Worm (Caenorhabditis elegans) whole organism, early embryonic: Measurements from ENCODE around the gene K01F9.2.
A peak's percentile ranks its signal among the peaks of the same experiment; 100 is the strongest.

ENCODE experiments used
- B0310.2 ChIP-seq: sonication (generic microtip); optimal IDR thresholded peaks from 2 replicates; lab custom pipeline; 2016; ENCODE audit warnings: mild to moderate bottlenecking, missing genetic modification characterization, missing compliant biosample characterization
- F13C5.2 ChIP-seq: sonication (generic microtip); optimal IDR thresholded peaks from 2 replicates; lab custom pipeline; 2017; ENCODE audit warnings: mild to moderate bottlenecking, missing genetic modification characterization, inconsistent platforms, missing compliant biosample characterization
- aly-1 ChIP-seq: sonication (generic microtip); optimal IDR thresholded peaks from 2 replicates; lab custom pipeline; 2016; ENCODE audit warnings: missing genetic modification characterization, missing compliant biosample characterization
- ama-1 ChIP-seq: fragments of 150-350 bp; optimal IDR thresholded peaks from 2 replicates; lab custom pipeline; 2014
- ceh-13 ChIP-seq: fragments of 200-800 bp; sonication (Bioruptor generic); optimal IDR thresholded peaks from 2 replicates; lab custom pipeline; 2018; ENCODE audit warnings: mild to moderate bottlenecking, missing genetic modification characterization, missing compliant biosample characterization
- ceh-36 ChIP-seq: sonication (generic microtip); optimal IDR thresholded peaks from 2 replicates; lab custom pipeline; 2016; ENCODE audit warnings: missing genetic modification characterization, inconsistent platforms, missing compliant biosample characterization
- ets-7 ChIP-seq: sonication (generic microtip); optimal IDR thresholded peaks from 2 replicates; lab custom pipeline; 2016; ENCODE audit warnings: missing genotype, missing genetic modification characterization, missing compliant biosample characterization
- flt-1 ChIP-seq: fragments of 200-800 bp; sonication (Bioruptor generic); IDR thresholded peaks from 2 replicates; pipeline ENCODE4 v1.3.6; 2022; ENCODE audit warnings: missing genetic modification characterization, missing compliant biosample characterization
- hmbx-1 ChIP-seq: sonication (generic microtip); optimal IDR thresholded peaks from 2 replicates; lab custom pipeline; 2016; ENCODE audit warnings: mild to moderate bottlenecking, missing genetic modification characterization, missing compliant biosample characterization
- hmg-4 ChIP-seq: fragments of 200-800 bp; sonication (Bioruptor generic); optimal IDR thresholded peaks from 2 replicates; lab custom pipeline; 2018; ENCODE audit warnings: mild to moderate bottlenecking, missing genetic modification characterization, missing compliant biosample characterization
- hnd-1 ChIP-seq: sonication (generic microtip); optimal IDR thresholded peaks from 2 replicates; lab custom pipeline; 2016; ENCODE audit warnings: missing genetic modification characterization, missing compliant biosample characterization
- pes-1 ChIP-seq: fragments of 200-800 bp; sonication (Bioruptor generic); IDR thresholded peaks from 2 replicates; pipeline ENCODE4 v1.3.6; 2022; ENCODE audit warnings: missing genetic modification reagents, missing genetic modification characterization, missing compliant biosample characterization
- scrt-1 ChIP-seq: fragments of 200-800 bp; sonication (Bioruptor generic); IDR thresholded peaks from 2 replicates; pipeline ENCODE4 v1.3.6; 2022; ENCODE audit warnings: missing genetic modification characterization, missing compliant biosample characterization
- sea-1 ChIP-seq: fragments of 200-800 bp; sonication (Bioruptor generic); conservative IDR thresholded peaks from 2 replicates; pipeline ENCODE4 v1.3.6; 2022; ENCODE audit warnings: missing genetic modification characterization, missing compliant biosample characterization
- tbx-11 ChIP-seq: fragments of 200-800 bp; sonication (Bioruptor generic); IDR thresholded peaks from 2 replicates; pipeline ENCODE4 v1.3.6; 2022; ENCODE audit warnings: missing genetic modification characterization, missing compliant biosample characterization
- tbx-37 ChIP-seq: fragments of 200-800 bp; sonication (Bioruptor generic); conservative IDR thresholded peaks from 2 replicates; pipeline ENCODE4 v1.3.6; 2022; ENCODE audit warnings: missing genetic modification reagents, missing genetic modification characterization, missing compliant biosample characterization
- tra-4 ChIP-seq: sonication (generic microtip); optimal IDR thresholded peaks from 2 replicates; lab custom pipeline; 2017; ENCODE audit warnings: missing genetic modification characterization, missing compliant biosample characterization

K01F9.2 gene

DNA sequence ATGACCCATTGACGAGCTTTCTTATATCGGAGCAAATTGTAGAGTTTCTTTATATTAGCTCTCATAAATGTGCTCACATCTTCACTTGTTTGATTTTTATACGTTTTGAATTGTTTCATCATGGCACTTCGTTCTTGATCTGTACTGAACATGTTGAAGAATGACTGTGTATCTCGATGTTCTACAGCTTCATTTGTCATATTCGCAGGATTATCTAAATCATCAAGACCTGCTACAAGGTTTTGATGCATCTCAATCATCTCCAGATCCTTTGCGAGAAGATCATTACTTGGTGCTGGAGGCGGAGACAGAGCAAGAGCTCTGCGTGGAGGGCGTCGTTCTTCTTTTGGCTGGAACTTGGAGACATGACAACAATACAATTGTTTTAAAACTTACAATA lies 26.3 kb upstream of the K01F9.2 start:
- TF ChIP-seq ceh-36 (tag; lab: Kevin White, UChicago) (no peak), ets-7 (tag; lab: Kevin White, UChicago) (no peak), tbx-11 (GFP tag; lab: Robert Waterston, UW) (no peak), hmg-4 (GFP tag; lab: Kevin White, UChicago) (no peak), hnd-1 (tag; lab: Kevin White, UChicago) (no peak), pes-1 (GFP tag; lab: Robert Waterston, UW) (no peak), sea-1 (GFP tag; lab: Robert Waterston, UW) (no peak), ceh-13 (GFP tag; lab: Kevin White, UChicago) (no peak), scrt-1 (GFP tag; lab: Robert Waterston, UW) (no peak), ama-1 (lab: Kevin White, UChicago) (no peak), F13C5.2 (tag; lab: Kevin White, UChicago) (no peak), B0310.2 (tag; lab: Kevin White, UChicago) (no peak), flt-1 (no peak)

DNA sequence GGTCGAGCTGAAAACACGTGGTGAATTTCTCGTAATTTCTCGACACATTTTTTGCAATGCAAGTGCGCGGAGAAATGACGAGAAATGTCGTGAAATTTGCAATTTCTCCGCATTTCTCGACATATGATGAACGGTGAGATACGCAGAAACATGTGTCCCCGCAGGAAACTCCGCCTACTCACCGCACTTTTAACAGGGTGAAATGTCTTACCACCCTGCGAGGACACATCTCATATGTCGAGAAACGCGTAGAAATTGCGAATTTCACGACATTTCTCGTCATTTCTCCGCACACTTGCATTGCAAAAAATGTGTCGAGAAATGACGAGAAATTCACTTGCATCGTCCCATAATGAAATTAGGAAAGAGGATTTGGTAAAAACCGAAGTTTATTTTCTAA lies 24.1 kb upstream of the K01F9.2 start:
- TF ChIP-seq tbx-11 (GFP tag; lab: Robert Waterston, UW): peak; percentile 19; the same call in 1 of the 2 replicates
- TF ChIP-seq pes-1 (GFP tag; lab: Robert Waterston, UW): peak; percentile 66
- peak; percentile 65; the same call in 1 of the 2 replicates for TF ChIP-seq flt-1
- TF ChIP-seq sea-1 (GFP tag; lab: Robert Waterston, UW): 0 out of 2 replicates have a peak, but pooled peaks have one; percentile 34

DNA sequence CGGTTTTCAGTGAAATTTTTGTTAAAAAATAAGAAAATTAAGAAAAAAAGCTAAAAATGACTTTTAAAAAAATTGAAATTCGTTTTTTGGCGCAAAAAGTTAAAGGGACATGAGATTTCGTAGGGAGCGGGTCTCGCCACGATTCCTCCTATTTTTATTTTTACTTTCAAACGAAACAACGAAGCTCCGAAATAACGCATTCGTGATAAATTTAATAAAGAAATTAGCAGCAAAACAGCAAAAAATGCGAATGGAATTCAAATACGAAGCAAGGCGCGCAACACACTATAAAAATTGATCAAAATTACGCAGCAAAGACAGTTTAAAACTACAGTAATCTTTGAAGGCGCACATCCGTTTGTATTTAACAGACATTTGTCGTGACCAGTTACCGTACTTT lies 22.8 kb upstream of the K01F9.2 start:
- no peak for TF ChIP-seq B0310.2 (tag; lab: Kevin White, UChicago)
- no peak for TF ChIP-seq tra-4 (tag; lab: Kevin White, UChicago)

DNA sequence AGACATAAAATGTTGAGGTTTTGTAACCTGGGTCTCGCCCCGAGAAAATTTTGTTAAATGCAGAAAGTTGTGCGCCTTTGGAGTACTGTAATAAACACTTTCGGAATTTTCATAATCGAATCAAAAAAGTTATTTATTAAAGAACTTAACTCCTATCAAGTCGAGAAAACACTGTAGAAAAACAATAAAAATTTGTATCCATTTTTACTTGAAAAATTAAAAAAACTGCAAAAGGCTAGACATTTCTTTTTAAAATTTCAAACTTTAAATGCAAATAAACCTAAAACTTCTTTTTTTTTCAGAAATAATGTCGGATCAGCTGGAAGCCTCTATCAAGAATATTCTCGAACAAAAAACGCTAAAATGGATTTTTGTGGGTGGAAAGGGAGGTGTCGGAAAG lies 17.9 kb upstream of the K01F9.2 start, which contains the start of gene asna-1:
TSS of gene asna-1 (plus strand) at position 301 of the 400 bp plus-strand sequence.
- TF ChIP-seq B0310.2 (tag; lab: Kevin White, UChicago) (no peak), aly-1 (tag; lab: Kevin White, UChicago) (no peak), ets-7 (tag; lab: Kevin White, UChicago) (no peak), ceh-36 (tag; lab: Kevin White, UChicago) (no peak), hmbx-1 (no peak)

DNA sequence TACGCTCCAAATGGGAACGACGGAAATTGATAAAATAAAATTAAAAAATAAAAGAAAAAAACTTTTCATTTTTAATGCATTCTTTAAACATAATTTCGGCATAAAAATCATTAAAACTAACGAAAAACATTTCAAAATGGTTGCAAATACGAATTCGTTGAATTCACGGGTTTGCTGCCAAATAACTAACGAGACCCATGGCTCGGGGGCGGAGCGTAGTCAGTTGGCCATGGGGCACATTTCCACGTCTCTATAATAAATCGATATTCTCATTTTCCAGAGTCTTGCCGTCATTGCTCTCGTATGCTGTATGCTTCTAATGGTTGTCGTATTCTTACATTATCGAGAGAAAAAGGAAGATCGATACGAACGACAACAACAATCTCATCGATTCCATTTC lies 16.5 kb upstream of the K01F9.2 start, which contains the start of gene ZK637.4:
TSS of gene ZK637.4 (plus strand) at position 301 of the 400 bp plus-strand sequence.
- TF ChIP-seq aly-1 (tag; lab: Kevin White, UChicago): no peak
- TF ChIP-seq ceh-13 (GFP tag; lab: Kevin White, UChicago): no peak
- TF ChIP-seq tbx-11 (GFP tag; lab: Robert Waterston, UW): no peak
- no peak for TF ChIP-seq B0310.2 (tag; lab: Kevin White, UChicago)
- TF ChIP-seq hnd-1 (tag; lab: Kevin White, UChicago): no peak
- TF ChIP-seq tbx-37: no peak
- no peak for TF ChIP-seq ceh-36 (tag; lab: Kevin White, UChicago)
- no peak for TF ChIP-seq scrt-1 (GFP tag; lab: Robert Waterston, UW)
- TF ChIP-seq flt-1: no peak
- TF ChIP-seq pes-1 (GFP tag; lab: Robert Waterston, UW): no peak
- no peak for TF ChIP-seq hmbx-1
- TF ChIP-seq ama-1 (lab: Kevin White, UChicago): no peak
- no peak for TF ChIP-seq hmg-4 (GFP tag; lab: Kevin White, UChicago)
- no peak for TF ChIP-seq F13C5.2 (tag; lab: Kevin White, UChicago)
- no peak for TF ChIP-seq tra-4 (tag; lab: Kevin White, UChicago)
- no peak for TF ChIP-seq ets-7 (tag; lab: Kevin White, UChicago)
- no peak for TF ChIP-seq sea-1 (GFP tag; lab: Robert Waterston, UW)

DNA sequence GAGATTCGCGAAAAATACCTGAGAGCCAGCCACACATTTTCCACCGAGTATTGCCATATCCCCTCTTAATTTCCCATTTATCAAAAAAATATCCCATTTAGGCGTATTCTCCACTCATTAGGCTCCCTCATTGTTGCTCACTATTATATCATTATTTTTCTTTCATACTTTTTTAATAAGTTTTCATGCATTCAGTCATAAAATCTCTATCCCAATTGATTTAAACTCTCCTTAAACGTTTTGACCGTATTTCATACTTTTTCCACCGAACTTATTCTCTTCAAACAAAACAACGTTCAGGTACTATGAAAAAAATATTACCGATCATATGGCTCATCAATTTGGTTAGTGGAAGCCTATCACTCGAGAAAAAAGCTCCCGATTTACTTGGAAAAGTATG lies 13.0 kb upstream of the K01F9.2 start, which contains the start of gene lnkn-1:
TSS of gene lnkn-1 (plus strand) at position 301 of the 400 bp plus-strand sequence.
- no peak for TF ChIP-seq ceh-36 (tag; lab: Kevin White, UChicago)
- no peak for TF ChIP-seq F13C5.2 (tag; lab: Kevin White, UChicago)
- TF ChIP-seq sea-1 (GFP tag; lab: Robert Waterston, UW): no peak
- no peak for TF ChIP-seq hmbx-1
- no peak for TF ChIP-seq hmg-4 (GFP tag; lab: Kevin White, UChicago)
- TF ChIP-seq scrt-1 (GFP tag; lab: Robert Waterston, UW): no peak
- TF ChIP-seq pes-1 (GFP tag; lab: Robert Waterston, UW): no peak
- no peak for TF ChIP-seq tbx-11 (GFP tag; lab: Robert Waterston, UW)
- no peak for TF ChIP-seq B0310.2 (tag; lab: Kevin White, UChicago)

DNA sequence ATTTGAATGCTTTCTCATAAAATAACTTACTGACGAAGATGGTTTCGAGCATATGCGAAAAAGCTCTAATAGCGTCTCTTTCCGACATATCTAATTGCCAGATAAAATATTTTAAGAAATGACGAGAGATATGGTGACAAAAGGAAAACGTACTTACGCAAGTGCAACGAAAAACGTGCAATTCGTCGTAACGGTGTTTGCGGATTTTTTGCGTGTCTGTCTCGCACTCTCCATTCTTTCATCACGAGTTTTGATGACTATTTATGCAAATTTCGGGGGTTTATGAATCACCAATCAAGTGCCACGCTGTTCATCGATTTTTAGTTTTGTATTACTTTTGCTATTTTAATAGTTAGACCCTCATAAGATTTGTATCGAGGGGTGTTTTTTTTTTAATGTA lies 12.0 kb upstream of the K01F9.2 start, which contains the start of gene ZK637.14:
TSS of gene ZK637.14 (minus strand) at position 201 of the 400 bp plus-strand sequence.
- TF ChIP-seq F13C5.2 (tag; lab: Kevin White, UChicago) (peak; percentile 39), hmg-4 (GFP tag; lab: Kevin White, UChicago) (no peak)

DNA sequence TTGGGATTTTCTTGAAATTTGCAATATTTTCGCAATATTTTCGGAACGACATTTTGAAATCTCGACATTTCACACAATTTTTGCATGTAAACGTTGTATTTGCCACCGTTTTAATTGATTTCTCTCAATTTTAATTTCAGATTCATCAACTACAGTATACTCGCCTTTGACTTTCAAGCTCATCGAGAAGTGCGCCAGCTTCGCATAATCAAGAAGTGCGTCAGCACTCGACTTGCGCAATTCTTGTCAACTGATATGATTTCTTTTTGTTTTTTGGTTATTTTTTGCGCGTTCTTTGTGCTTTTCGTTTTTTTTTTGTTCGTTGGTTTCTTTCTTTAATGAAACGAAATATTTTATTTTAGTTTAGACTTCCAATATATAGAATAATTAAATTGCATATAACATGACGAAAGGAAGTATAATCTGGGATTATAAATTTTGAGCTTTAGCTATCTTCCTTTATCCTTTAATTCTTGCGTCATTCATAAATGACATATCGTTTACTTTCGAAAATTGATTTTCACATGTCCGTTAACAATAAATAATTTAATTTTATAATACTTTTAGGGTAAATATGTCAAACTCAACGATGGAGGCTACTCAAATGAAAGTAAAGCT lies 10.4 kb upstream of the K01F9.2 start, which contains the start of gene famh-136:
TSS of gene famh-136 (plus strand) at position 568 of the 618 bp plus-strand sequence.
- TF ChIP-seq scrt-1 (GFP tag; lab: Robert Waterston, UW): peak; percentile 57; the same call in 1 of the 2 replicates
- TF ChIP-seq aly-1 (tag; lab: Kevin White, UChicago): no peak
- no peak for TF ChIP-seq hmg-4 (GFP tag; lab: Kevin White, UChicago)
- peak; percentile 12 for TF ChIP-seq ceh-36 (tag; lab: Kevin White, UChicago)
- no peak for TF ChIP-seq tra-4 (tag; lab: Kevin White, UChicago)
- 0 out of 2 replicates have a peak, but pooled peaks have one; percentile 12 for TF ChIP-seq tbx-11 (GFP tag; lab: Robert Waterston, UW)
- peak; percentile 79 for TF ChIP-seq F13C5.2 (tag; lab: Kevin White, UChicago)
- peak; percentile 67 for TF ChIP-seq pes-1 (GFP tag; lab: Robert Waterston, UW)
- no peak; the same call in 1 of the 2 replicates for TF ChIP-seq tbx-37
- TF ChIP-seq flt-1: 0 out of 2 replicates have a peak, but pooled peaks have one; percentile 33
- no peak for TF ChIP-seq sea-1 (GFP tag; lab: Robert Waterston, UW)
